Worm (Caenorhabditis elegans) whole organism, midembryonic: Measurements from ENCODE around the gene C18B12.4.

Source experiments
- cog-1 ChIP-seq: sonication (generic microtip); optimal IDR thresholded peaks from 2 replicates; lab custom pipeline; 2016; ENCODE audit warnings: missing genetic modification characterization, missing compliant biosample characterization
- klf-2 ChIP-seq: fragments of 200-800 bp; sonication (Bioruptor generic); conservative IDR thresholded peaks from 2 replicates; pipeline ENCODE4 v1.3.6; 2022; ENCODE audit warnings: missing genetic modification reagents, missing genetic modification characterization, missing compliant biosample characterization

DNA sequence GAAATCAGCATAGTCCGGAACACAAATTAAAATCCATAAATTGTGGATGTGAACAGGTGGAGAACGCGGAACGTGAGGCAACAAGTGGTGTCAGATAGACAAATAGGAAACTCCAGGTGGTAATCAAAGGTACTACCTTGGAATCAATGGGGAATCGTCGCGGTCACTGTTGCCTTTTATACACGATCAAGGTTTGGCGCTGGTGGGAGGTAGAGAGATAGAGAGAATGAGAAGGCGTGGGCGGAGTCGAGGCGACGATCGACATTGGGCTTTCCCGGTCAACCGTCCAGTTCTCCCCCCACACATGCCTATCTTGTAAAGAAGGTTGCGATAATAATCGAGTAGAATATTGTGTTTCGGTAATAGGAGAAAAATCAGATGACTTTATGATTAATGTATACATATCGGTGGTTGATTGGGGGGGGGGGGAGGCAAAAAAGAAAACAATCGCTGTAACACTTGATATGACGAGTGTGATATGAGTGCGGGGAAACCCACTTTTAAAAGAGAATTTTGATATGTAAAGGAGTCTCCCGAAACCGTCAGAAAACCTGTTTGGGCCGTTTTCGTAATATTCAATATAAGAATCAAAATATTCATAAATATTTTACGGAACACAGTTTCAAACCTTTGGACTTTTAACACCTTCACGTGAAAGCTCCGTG lies 37.3 kb upstream of the C18B12.4 start, which contains the start of the genes H40L08.8, H40L08.2 and H40L08.7:
- no peak for TF ChIP-seq cog-1
- no peak for TF ChIP-seq klf-2 (GFP tag; lab: Robert Waterston, UW)
